Worm (Caenorhabditis elegans): Measurements from ENCODE around the gene frh-1.

frh-1 gene

ce11 chrII:5885966-5886621 lies 31.1 kb upstream of the frh-1 start (continued):
- TF ChIP-seq unc-39 (tag; optimal IDR thresholded peaks at IDR 0.05) (no peak), nhr-12 (tag; optimal IDR thresholded peaks at IDR 0.05) (no peak), sma-3 (GFP tag; optimal IDR thresholded peaks at IDR 0.05) (peak; percentile 18), ztf-11 (tag; optimal IDR thresholded peaks at IDR 0.05) (no peak), elt-3 (tag; optimal IDR thresholded peaks at IDR 0.05) (no peak), gmeb-1 (tag; optimal IDR thresholded peaks at IDR 0.05) (no peak), snpc-4 (tag; optimal IDR thresholded peaks at IDR 0.05) (no peak), ceh-82 (tag; optimal IDR thresholded peaks at IDR 0.05) (no peak), ama-1 (optimal IDR thresholded peaks at IDR 0.05) (no peak), Y55F3AM.14 (GFP tag; optimal IDR thresholded peaks at IDR 0.05) (no peak), mdl-1 (tag; optimal IDR thresholded peaks at IDR 0.05) (no peak), sma-9 (GFP tag; optimal IDR thresholded peaks at IDR 0.05) (no peak), sma-9 (tag; optimal IDR thresholded peaks at IDR 0.05) (no peak), nhr-6 (tag; optimal IDR thresholded peaks at IDR 0.05) (peak; percentile 27), aly-2 (tag; optimal IDR thresholded peaks at IDR 0.05) (no peak), lin-13 (GFP tag; optimal IDR thresholded peaks at IDR 0.05) (no peak), unc-62 (GFP tag; optimal IDR thresholded peaks at IDR 0.05) (no peak)

DNA sequence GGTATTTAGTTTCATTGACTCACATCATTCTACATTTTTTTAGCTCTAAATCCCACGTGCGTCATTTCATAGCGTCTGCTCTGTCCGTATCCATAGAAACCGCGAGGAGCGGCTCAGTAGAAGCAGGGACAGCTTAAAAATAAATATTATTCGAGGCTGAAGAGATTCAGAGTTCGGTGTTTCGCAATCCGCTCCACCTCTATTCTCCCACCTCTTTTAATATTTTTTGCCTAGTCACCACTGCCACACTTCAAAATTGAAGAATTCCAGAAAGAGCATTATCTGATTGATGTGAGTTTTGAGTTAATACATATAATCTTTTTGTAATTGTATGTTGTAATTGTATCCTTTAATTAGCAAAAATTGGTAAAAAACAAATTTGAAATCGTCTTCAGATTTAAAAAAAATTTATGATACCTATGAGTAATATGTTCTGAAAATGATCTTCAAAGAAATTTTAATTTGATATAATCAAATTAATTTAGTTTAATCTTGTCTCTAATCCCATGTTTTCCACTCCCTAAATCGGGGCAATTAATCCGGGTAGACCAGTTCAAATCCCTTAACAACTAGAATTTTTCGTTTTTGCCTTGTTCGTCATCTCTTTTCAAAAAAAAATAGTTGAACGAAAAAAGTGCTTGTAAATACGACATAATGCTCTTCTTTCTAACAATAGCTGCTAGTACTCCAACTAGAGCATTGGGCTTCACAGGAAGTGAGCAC lies 27.6 kb upstream of the frh-1 start:
- TF ChIP-seq C34F6.9 (tag; optimal IDR thresholded peaks at IDR 0.05): no peak
- TF ChIP-seq nhr-25 (tag; optimal IDR thresholded peaks at IDR 0.05): peak; percentile 15

ce11 chrII:5892813-5893212 lies 24.4 kb upstream of the frh-1 start:
- no peak for TF ChIP-seq lin-39 (tag; optimal IDR thresholded peaks at IDR 0.05)
- TF ChIP-seq blmp-1 (tag; optimal IDR thresholded peaks at IDR 0.05; ENCODE audit: insufficient read depth): no peak
- no peak for TF ChIP-seq sma-3 (GFP tag; optimal IDR thresholded peaks at IDR 0.05)
- TF ChIP-seq Y55F3AM.14 (GFP tag; optimal IDR thresholded peaks at IDR 0.05): no peak
- no peak for TF ChIP-seq mbf-1 (tag; optimal IDR thresholded peaks at IDR 0.05)
- TF ChIP-seq gmeb-1 (tag; optimal IDR thresholded peaks at IDR 0.05): no peak
- no peak for TF ChIP-seq nhr-77 (tag; optimal IDR thresholded peaks at IDR 0.05)

- TF ChIP-seq ztf-1 (GFP tag; conservative IDR thresholded peaks at IDR 0.05) (no peak), ceh-82 (tag; optimal IDR thresholded peaks at IDR 0.05) (no peak), mab-5 (tag; optimal IDR thresholded peaks at IDR 0.05) (no peak), sma-3 (GFP tag; optimal IDR thresholded peaks at IDR 0.05) (no peak), unc-62 (GFP tag; optimal IDR thresholded peaks at IDR 0.05) (no peak), mdl-1 (tag; optimal IDR thresholded peaks at IDR 0.05) (no peak), egl-27 (tag; optimal IDR thresholded peaks at IDR 0.05) (no peak), ztf-11 (tag; optimal IDR thresholded peaks at IDR 0.05) (no peak), ceh-16 (tag; optimal IDR thresholded peaks at IDR 0.05) (no peak), elt-1 (tag; optimal IDR thresholded peaks at IDR 0.05) (no peak), nhr-6 (tag; optimal IDR thresholded peaks at IDR 0.05) (no peak), blmp-1 (tag; optimal IDR thresholded peaks at IDR 0.05; ENCODE audit: insufficient read depth) (no peak)
These were observed 21.4 kb upstream of the frh-1 start, which contains the start of gene F59G1.4 for ce11 chrII:5895870-5896269. Gene F59G1.4, plus strand, starts transcription at chrII:5896170.

ce11 chrII:5896512-5896911 lies 20.7 kb upstream of the frh-1 start:
- no peak for TF ChIP-seq peb-1 (tag; optimal IDR thresholded peaks at IDR 0.05)
- TF ChIP-seq nhr-10 (tag; optimal IDR thresholded peaks at IDR 0.05): no peak
- TF ChIP-seq nhr-21 (tag; optimal IDR thresholded peaks at IDR 0.05): peak; percentile 23

- peak in 1 of 2 experiments; percentile 6 for TF ChIP-seq lsy-2 (tag; optimal IDR thresholded peaks at IDR 0.05)
- TF ChIP-seq lin-13 (GFP tag; optimal IDR thresholded peaks at IDR 0.05): no peak
- TF ChIP-seq Y55F3AM.14 (GFP tag; optimal IDR thresholded peaks at IDR 0.05): no peak
- TF ChIP-seq aly-2 (tag; optimal IDR thresholded peaks at IDR 0.05): no peak
- peak; percentile 19 for TF ChIP-seq F13H6.1 (tag; optimal IDR thresholded peaks at IDR 0.05)
- no peak for TF ChIP-seq ztf-11 (tag; optimal IDR thresholded peaks at IDR 0.05)
- TF ChIP-seq blmp-1 (tag; optimal IDR thresholded peaks at IDR 0.05; ENCODE audit: insufficient read depth): peak; percentile 96
- TF ChIP-seq lin-39 (tag; optimal IDR thresholded peaks at IDR 0.05): no peak
- TF ChIP-seq egl-27 (tag; optimal IDR thresholded peaks at IDR 0.05): peak; percentile 26
- no peak for TF ChIP-seq elt-1 (tag; optimal IDR thresholded peaks at IDR 0.05)
- no peak for TF ChIP-seq R02D3.7 (tag; optimal IDR thresholded peaks at IDR 0.05)
- TF ChIP-seq ceh-82 (tag; optimal IDR thresholded peaks at IDR 0.05): no peak
- no peak for TF ChIP-seq unc-39 (tag; optimal IDR thresholded peaks at IDR 0.05)
- TF ChIP-seq alr-1 (tag; optimal IDR thresholded peaks at IDR 0.05): no peak
- no peak for TF ChIP-seq nhr-12 (tag; optimal IDR thresholded peaks at IDR 0.05)
- TF ChIP-seq nhr-6 (tag; optimal IDR thresholded peaks at IDR 0.05): no peak
- TF ChIP-seq mdl-1 (tag; optimal IDR thresholded peaks at IDR 0.05): no peak
- TF ChIP-seq mbf-1 (tag; optimal IDR thresholded peaks at IDR 0.05): no peak
- no peak for TF ChIP-seq nhr-129 (tag; optimal IDR thresholded peaks at IDR 0.05)
- TF ChIP-seq ceh-16 (tag; optimal IDR thresholded peaks at IDR 0.05): no peak
- no peak for TF ChIP-seq snpc-4 (tag; optimal IDR thresholded peaks at IDR 0.05)
- TF ChIP-seq skn-1 (tag; optimal IDR thresholded peaks at IDR 0.05): no peak
- TF ChIP-seq sma-9 (GFP tag; optimal IDR thresholded peaks at IDR 0.05): no peak
- no peak for TF ChIP-seq sma-9 (tag; optimal IDR thresholded peaks at IDR 0.05)
- no peak for TF ChIP-seq nhr-21 (tag; optimal IDR thresholded peaks at IDR 0.05)
These were observed 18.1 kb upstream of the frh-1 start for ce11 chrII:5899080-5899479.
